Worm (Caenorhabditis elegans): ENCODE data around the gene F19C7.8.

DNA sequence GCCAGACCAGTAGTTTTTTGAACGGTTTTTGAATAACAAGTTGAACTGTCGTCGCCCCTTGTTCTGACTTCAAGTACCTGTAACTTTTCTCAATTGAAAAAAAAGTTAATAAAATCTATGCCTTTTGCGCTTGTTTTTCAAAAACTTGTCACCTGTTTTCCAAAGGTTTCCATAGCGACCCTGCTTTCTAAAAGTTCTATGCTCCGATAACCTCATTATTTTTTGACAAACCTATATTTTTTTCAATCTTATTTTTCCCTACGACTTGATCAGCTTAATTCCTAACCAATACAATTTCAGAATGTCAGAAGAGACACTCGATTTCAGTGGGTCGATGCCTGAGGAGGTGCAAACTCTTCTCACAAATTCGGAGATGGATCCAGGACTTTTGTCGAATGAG, 9.5 kb upstream of the F19C7.8 start, which contains the start of gene F29B9.8:
- no peak for TF ChIP-seq elt-2 (tag; optimal IDR thresholded peaks at IDR 0.05)
- TF ChIP-seq nhr-76 (tag; optimal IDR thresholded peaks at IDR 0.05), result no peak
- TF ChIP-seq nhr-237 (tag; optimal IDR thresholded peaks at IDR 0.05), result no peak
- no peak for TF ChIP-seq skn-1 (tag; optimal IDR thresholded peaks at IDR 0.05)
- TF ChIP-seq elt-3 (tag; optimal IDR thresholded peaks at IDR 0.05), result no peak
- TF ChIP-seq unc-39 (tag; optimal IDR thresholded peaks at IDR 0.05), result no peak
- TF ChIP-seq nhr-28 (tag; optimal IDR thresholded peaks at IDR 0.05), result no peak
- no peak for TF ChIP-seq ceh-28 (tag; optimal IDR thresholded peaks at IDR 0.05)
- TF ChIP-seq pha-4 (tag; optimal IDR thresholded peaks at IDR 0.05), result no peak
- no peak for TF ChIP-seq elt-1 (tag; optimal IDR thresholded peaks at IDR 0.05)
- no peak for TF ChIP-seq nhr-12 (tag; optimal IDR thresholded peaks at IDR 0.05)
- TF ChIP-seq fkh-10 (GFP tag; optimal IDR thresholded peaks at IDR 0.05), result no peak
- TF ChIP-seq nhr-77 (tag; optimal IDR thresholded peaks at IDR 0.05), result no peak
- no peak for TF ChIP-seq lsy-12 (tag; optimal IDR thresholded peaks at IDR 0.05)

Data from whole organism, L3 larva.